Worm (Caenorhabditis elegans) whole organism, late embryonic: Measurements from ENCODE around the gene exos-4.1.

Experiments
- C38D4.7 ChIP-seq: fragments of 200-800 bp; sonication (Bioruptor generic); optimal IDR thresholded peaks from 2 replicates; lab custom pipeline; 2018; ENCODE audit warnings: mild to moderate bottlenecking, missing genetic modification characterization, moderate library complexity, missing compliant biosample characterization
- F13H6.1 ChIP-seq: sonication (generic microtip); optimal IDR thresholded peaks from 2 replicates; lab custom pipeline; 2016; ENCODE audit warnings: missing genetic modification characterization, missing compliant biosample characterization
- T23F11.4 ChIP-seq: fragments of 200-800 bp; sonication (Bioruptor generic); optimal IDR thresholded peaks from 2 replicates; lab custom pipeline; 2018; ENCODE audit warnings: mild to moderate bottlenecking, missing genetic modification characterization, missing compliant biosample characterization
- ahr-1 ChIP-seq: sonication (generic microtip); optimal IDR thresholded peaks from 2 replicates; lab custom pipeline; 2016; ENCODE audit warnings: missing genetic modification characterization, missing compliant biosample characterization
- ceh-18 ChIP-seq: sonication (generic microtip); optimal IDR thresholded peaks from 2 replicates; lab custom pipeline; 2016; ENCODE audit warnings: missing genetic modification characterization, missing compliant biosample characterization
- ceh-2 ChIP-seq: sonication (generic microtip); optimal IDR thresholded peaks from 2 replicates; lab custom pipeline; 2016; ENCODE audit warnings: missing genotype, missing genetic modification characterization, missing compliant biosample characterization
- ceh-31 ChIP-seq: sonication (generic microtip); optimal IDR thresholded peaks from 2 replicates; lab custom pipeline; 2016; ENCODE audit warnings: missing genetic modification characterization, missing compliant biosample characterization
- ceh-34 ChIP-seq: sonication (generic microtip); optimal IDR thresholded peaks from 2 replicates; lab custom pipeline; 2016; ENCODE audit warnings: mild to moderate bottlenecking, missing genetic modification characterization, missing compliant biosample characterization
- ceh-45 ChIP-seq: fragments of 200-800 bp; sonication (Bioruptor generic); IDR thresholded peaks from 2 replicates; pipeline ENCODE4 v1.3.6; 2022; ENCODE audit warnings: missing genetic modification reagents, missing genetic modification characterization, missing compliant biosample characterization
- ceh-48 ChIP-seq: sonication (generic microtip); optimal IDR thresholded peaks from 2 replicates; lab custom pipeline; 2016; ENCODE audit warnings: missing genetic modification characterization, inconsistent platforms, missing compliant biosample characterization
- che-1 ChIP-seq: sonication (generic microtip); optimal IDR thresholded peaks from 2 replicates; lab custom pipeline; 2016; ENCODE audit warnings: mild to moderate bottlenecking, missing genetic modification characterization, missing compliant biosample characterization
- dmd-4 ChIP-seq: sonication (generic microtip); optimal IDR thresholded peaks from 2 replicates; lab custom pipeline; 2016; ENCODE audit warnings: borderline replicate concordance, missing genetic modification characterization, missing compliant biosample characterization
- dve-1 ChIP-seq: sonication (generic microtip); optimal IDR thresholded peaks from 2 replicates; lab custom pipeline; 2017; ENCODE audit warnings: antibody characterized with exemption, mild to moderate bottlenecking, missing genetic modification characterization, missing compliant biosample characterization
- elt-2 ChIP-seq: sonication (generic microtip); optimal IDR thresholded peaks from 2 replicates; lab custom pipeline; 2016; ENCODE audit warnings: missing genetic modification reagents, missing genetic modification characterization, missing compliant biosample characterization
- elt-4 ChIP-seq: sonication (generic microtip); optimal IDR thresholded peaks from 2 replicates; lab custom pipeline; 2016; ENCODE audit warnings: missing genetic modification characterization, missing compliant biosample characterization
- ets-4 ChIP-seq: sonication (generic microtip); optimal IDR thresholded peaks from 2 replicates; lab custom pipeline; 2016; ENCODE audit warnings: missing genetic modification characterization, missing compliant biosample characterization
- eyg-1 ChIP-seq: sonication (generic microtip); optimal IDR thresholded peaks from 2 replicates; lab custom pipeline; 2016; ENCODE audit warnings: missing genotype, missing genetic modification characterization, missing compliant biosample characterization
- fax-1 ChIP-seq: sonication (generic microtip); optimal IDR thresholded peaks from 2 replicates; lab custom pipeline; 2016; ENCODE audit warnings: missing genotype, missing genetic modification characterization, missing compliant biosample characterization
- fkh-10 ChIP-seq: fragments of 150-350 bp; optimal IDR thresholded peaks from 2 replicates; lab custom pipeline; 2014; ENCODE audit warnings: missing biosample characterization, missing genetic modification reagents, missing genetic modification characterization
- gmeb-2 ChIP-seq: sonication (generic microtip); optimal IDR thresholded peaks from 2 replicates; lab custom pipeline; 2016; ENCODE audit warnings: missing genetic modification characterization, inconsistent platforms, missing compliant biosample characterization
- hlh-15 ChIP-seq: sonication (generic microtip); optimal IDR thresholded peaks from 2 replicates; lab custom pipeline; 2016; ENCODE audit warnings: missing genetic modification characterization, missing compliant biosample characterization
- hlh-8 ChIP-seq: sonication (generic microtip); optimal IDR thresholded peaks from 2 replicates; lab custom pipeline; 2016; ENCODE audit warnings: missing genotype, missing genetic modification characterization, missing compliant biosample characterization
- lim-6 ChIP-seq: sonication (generic microtip); optimal IDR thresholded peaks from 2 replicates; lab custom pipeline; 2016; ENCODE audit warnings: missing genetic modification characterization, missing compliant biosample characterization
- madf-2 ChIP-seq: sonication (generic microtip); optimal IDR thresholded peaks from 2 replicates; lab custom pipeline; 2017; ENCODE audit warnings: missing genetic modification characterization, missing compliant biosample characterization
- nfya-1 ChIP-seq: sonication (generic microtip); optimal IDR thresholded peaks from 2 replicates; lab custom pipeline; 2017; ENCODE audit warnings: missing genetic modification characterization, mild to moderate bottlenecking, missing compliant biosample characterization, antibody characterized with exemption, moderate library complexity
- nhr-11 ChIP-seq: fragments of 150-350 bp; optimal IDR thresholded peaks from 2 replicates; lab custom pipeline; 2014; ENCODE audit warnings: missing biosample characterization, missing genetic modification characterization
- nhr-232 ChIP-seq: sonication (generic microtip); optimal IDR thresholded peaks from 2 replicates; lab custom pipeline; 2016; ENCODE audit warnings: missing genetic modification characterization, missing compliant biosample characterization
- odd-2 ChIP-seq: sonication (generic microtip); optimal IDR thresholded peaks from 2 replicates; lab custom pipeline; 2017; ENCODE audit warnings: antibody characterized with exemption, mild to moderate bottlenecking, missing genetic modification characterization, missing compliant biosample characterization
- pat-9 ChIP-seq: fragments of 200-800 bp; sonication (Bioruptor generic); optimal IDR thresholded peaks from 2 replicates; lab custom pipeline; 2018; ENCODE audit warnings: mild to moderate bottlenecking, missing genetic modification characterization, moderate library complexity, missing compliant biosample characterization
- pha-2 ChIP-seq: sonication (generic microtip); optimal IDR thresholded peaks from 2 replicates; lab custom pipeline; 2017; ENCODE audit warnings: mild to moderate bottlenecking, missing genetic modification characterization, missing compliant biosample characterization
- pqm-1 ChIP-seq: sonication (generic microtip); optimal IDR thresholded peaks from 2 replicates; lab custom pipeline; 2016; ENCODE audit warnings: missing genetic modification characterization, missing compliant biosample characterization
- rnt-1 ChIP-seq: sonication (generic microtip); optimal IDR thresholded peaks from 2 replicates; lab custom pipeline; 2016; ENCODE audit warnings: missing genetic modification characterization, missing compliant biosample characterization
- sdc-2 ChIP-seq: sonication (generic microtip); optimal IDR thresholded peaks from 2 replicates; lab custom pipeline; 2016; ENCODE audit warnings: missing genotype, missing genetic modification characterization, missing compliant biosample characterization
- sox-4 ChIP-seq: sonication (generic microtip); optimal IDR thresholded peaks from 2 replicates; lab custom pipeline; 2017; ENCODE audit warnings: mild to moderate bottlenecking, missing genetic modification characterization, inconsistent platforms, missing compliant biosample characterization
- syd-9 ChIP-seq: sonication (generic microtip); optimal IDR thresholded peaks from 2 replicates; lab custom pipeline; 2016; ENCODE audit warnings: mild to moderate bottlenecking, missing genetic modification characterization, moderate library complexity, missing compliant biosample characterization
- tbx-2 ChIP-seq: sonication (generic microtip); optimal IDR thresholded peaks from 2 replicates; lab custom pipeline; 2016; ENCODE audit warnings: missing genetic modification characterization, missing compliant biosample characterization
- tbx-7 ChIP-seq: sonication (generic microtip); optimal IDR thresholded peaks from 2 replicates; lab custom pipeline; 2016; ENCODE audit warnings: missing genotype, missing genetic modification characterization, missing compliant biosample characterization
- unc-3 ChIP-seq, 2 experiments: fragments of 200-800 bp in 1 of 2; sonication (Bioruptor generic) in 1 of 2; sonication (generic microtip) in 1 of 2; conservative IDR thresholded peaks in 1 of 2; optimal IDR thresholded peaks in 1 of 2; 2 replicates each; pipeline versions ENCODE4 v1.3.6 to Lab custom; 2016 to 2022; ENCODE audit warnings: missing compliant biosample characterization in 2 of 2, missing genetic modification characterization in 2 of 2, missing genetic modification reagents in 1 of 2
- unc-42 ChIP-seq: sonication (generic microtip); optimal IDR thresholded peaks from 2 replicates; lab custom pipeline; 2016; ENCODE audit warnings: missing genotype, missing genetic modification characterization, missing compliant biosample characterization
- unc-55 ChIP-seq: sonication (generic microtip); optimal IDR thresholded peaks from 2 replicates; lab custom pipeline; 2017; ENCODE audit warnings: missing biosample characterization, missing genetic modification reagents, missing genetic modification characterization
- zip-5 ChIP-seq: sonication (generic microtip); optimal IDR thresholded peaks from 2 replicates; lab custom pipeline; 2016; ENCODE audit warnings: missing genetic modification characterization, missing compliant biosample characterization
- ztf-16 ChIP-seq: sonication (generic microtip); optimal IDR thresholded peaks from 2 replicates; lab custom pipeline; 2017; ENCODE audit warnings: missing genetic modification characterization, missing compliant biosample characterization

Gene exos-4.1

DNA sequence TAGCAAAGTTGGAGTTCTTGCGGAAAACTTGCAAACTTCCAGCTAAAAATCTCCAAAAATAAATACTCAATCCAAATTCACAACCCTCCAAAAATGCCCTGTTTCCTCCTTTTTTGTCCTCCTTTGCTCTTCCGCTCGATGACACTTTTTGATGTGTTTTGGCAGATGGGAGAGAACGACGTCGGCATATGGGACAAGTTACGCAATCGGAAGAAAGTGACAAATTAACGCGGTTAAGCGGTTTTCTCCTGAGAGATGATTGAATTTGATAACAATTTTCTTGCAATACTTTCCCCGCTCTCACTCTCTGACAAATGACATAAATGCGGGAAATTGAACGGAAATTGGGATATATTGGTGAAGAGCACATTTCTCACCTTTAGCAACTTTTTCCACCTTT, 17.9 kb downstream of the exos-4.1 start:
- TF ChIP-seq ceh-48 (tag; lab: Kevin White, UChicago), result no peak
- TF ChIP-seq fax-1 (tag; lab: Kevin White, UChicago), result no peak
- TF ChIP-seq nhr-11, result no peak
- no peak for TF ChIP-seq elt-4 (tag; lab: Kevin White, UChicago)

DNA sequence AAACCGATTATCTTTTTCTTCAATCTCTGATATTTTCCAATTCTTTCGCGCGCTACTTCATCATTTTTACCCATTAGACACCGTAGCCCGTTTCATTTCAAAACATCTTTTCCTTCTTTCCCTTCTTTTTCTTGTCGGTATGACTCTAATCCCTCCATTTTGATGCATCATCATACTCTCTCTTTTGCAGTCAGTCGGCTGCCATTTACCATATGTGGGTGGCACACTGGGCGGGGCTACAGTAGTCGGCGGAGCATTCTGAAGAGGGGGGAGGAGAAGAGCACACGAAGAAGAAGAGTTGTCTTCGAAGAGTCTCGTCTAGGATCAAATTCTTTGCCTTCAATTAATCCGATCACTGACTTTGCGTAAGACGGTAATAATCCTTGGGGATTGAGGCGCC, 20.0 kb downstream of the exos-4.1 start, which contains the start of gene unc-30:
Gene unc-30, plus strand, starts transcription at position 184 of the 400 bp plus-strand sequence.
- TF ChIP-seq pha-2 (no peak), ztf-16 (no peak), syd-9 (tag; lab: Kevin White, UChicago) (no peak), ceh-2 (no peak), unc-42 (no peak), zip-5 (no peak), nfya-1 (tag; lab: Kevin White, UChicago) (peak; percentile 3)

- no peak for TF ChIP-seq eyg-1 (tag; lab: Kevin White, UChicago)
- TF ChIP-seq unc-42, result peak; percentile 51
These were observed 22.6 kb downstream of the exos-4.1 start for ce11 chrIV:13121396-13121795.

DNA sequence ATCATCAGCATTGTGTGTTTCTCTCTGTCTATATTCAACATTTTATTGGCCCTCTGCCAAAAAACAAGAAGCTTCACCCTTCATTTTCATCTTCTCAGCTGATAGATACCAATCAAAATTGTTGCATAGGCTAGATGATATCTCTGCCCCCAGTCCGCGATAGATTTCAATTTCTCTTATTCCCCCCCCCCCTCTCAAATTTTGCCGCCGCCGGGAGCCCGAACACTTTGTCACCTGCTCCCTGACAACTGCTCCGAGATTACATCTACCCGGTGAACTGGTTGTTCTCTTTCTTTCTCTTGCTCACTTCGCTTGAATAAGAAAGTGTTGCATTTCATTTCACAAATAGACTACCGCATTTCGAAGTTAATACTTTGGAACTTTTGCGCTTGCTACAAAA, 27.2 kb downstream of the exos-4.1 start:
- TF ChIP-seq ets-4 (no peak), unc-3 (GFP tag; conservative IDR thresholded peaks at IDR 0.05; lab: Robert Waterston, UW) (no peak), unc-3 (tag; optimal IDR thresholded peaks at IDR 0.05; lab: Kevin White, UChicago) (no peak), ceh-34 (tag; lab: Kevin White, UChicago) (peak; percentile 2), nfya-1 (tag; lab: Kevin White, UChicago) (peak; percentile 7), T23F11.4 (GFP tag; lab: Kevin White, UChicago) (no peak), rnt-1 (tag; lab: Kevin White, UChicago) (peak; percentile 51), ceh-18 (tag; lab: Kevin White, UChicago) (peak; percentile 14)

DNA sequence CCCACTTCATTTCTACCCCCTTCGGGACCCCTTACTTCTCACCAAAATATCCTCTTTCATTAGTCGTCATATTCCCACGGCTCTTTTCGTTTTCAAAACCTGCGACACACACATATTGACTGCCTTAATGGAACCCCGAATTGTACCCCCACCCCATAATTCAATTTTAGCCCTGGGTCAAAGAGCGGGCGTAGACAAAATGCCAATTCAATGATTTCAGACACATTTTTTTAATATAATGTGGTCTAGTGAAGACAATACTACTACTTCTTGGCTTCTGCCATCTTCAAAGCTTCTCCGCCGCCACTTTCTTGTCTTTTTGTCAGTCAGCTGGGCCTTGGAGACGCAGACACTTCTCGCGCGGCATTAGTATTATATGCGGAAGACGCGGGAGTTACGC, 28.9 kb downstream of the exos-4.1 start:
- peak; percentile 62 for TF ChIP-seq unc-42
- TF ChIP-seq pha-2, result no peak
- peak; percentile 8 for TF ChIP-seq fax-1 (tag; lab: Kevin White, UChicago)

- TF ChIP-seq ceh-45 (GFP tag; lab: Robert Waterston, UW) (no peak), F13H6.1 (tag; lab: Kevin White, UChicago) (no peak), unc-55 (GFP tag; lab: Kevin White, UChicago) (no peak), sdc-2 (no peak), ceh-48 (tag; lab: Kevin White, UChicago) (no peak), ceh-18 (tag; lab: Kevin White, UChicago) (no peak), elt-2 (tag; lab: Kevin White, UChicago) (no peak), lim-6 (tag; lab: Kevin White, UChicago) (no peak), sox-4 (tag; lab: Kevin White, UChicago) (no peak), odd-2 (tag; lab: Kevin White, UChicago) (no peak), ztf-16 (no peak), pat-9 (tag; lab: Kevin White, UChicago) (no peak), tbx-7 (tag; lab: Kevin White, UChicago) (no peak), gmeb-2 (tag; lab: Kevin White, UChicago) (no peak)
These were observed 43.5 kb downstream of the exos-4.1 start, which contains the start of gene spe-43 for ce11 chrIV:13142254-13142653. TSS of gene spe-43 (minus strand) at chrIV:13142354.

DNA sequence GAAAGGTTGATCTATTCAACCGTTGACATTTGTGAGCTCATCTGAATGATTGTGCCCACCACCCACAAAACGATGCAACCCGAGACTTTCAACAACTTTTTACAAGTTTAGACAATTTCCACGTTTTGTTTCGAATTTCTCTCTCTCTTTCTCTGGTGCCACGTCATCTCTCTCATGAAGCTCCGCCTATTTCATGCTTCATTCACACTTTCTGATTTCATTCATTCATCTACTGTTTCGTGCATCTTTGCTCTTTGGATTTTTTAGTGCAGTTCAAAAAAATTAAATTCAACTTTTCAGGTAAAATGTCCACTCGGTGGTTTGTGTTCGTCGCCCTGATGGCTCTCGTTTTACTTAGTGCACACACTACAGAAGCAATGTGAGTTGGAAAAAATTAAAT, 50.5 kb downstream of the exos-4.1 start, which contains the start of gene nlp-79:
Gene nlp-79, plus strand, starts transcription at position 301 of the 400 bp plus-strand sequence.
- TF ChIP-seq ahr-1 (tag; lab: Kevin White, UChicago) (no peak), dve-1 (no peak), pqm-1 (tag; lab: Kevin White, UChicago) (no peak), madf-2 (no peak), fkh-10 (GFP tag; lab: Kevin White, UChicago) (no peak), hlh-8 (no peak), hlh-15 (tag; lab: Kevin White, UChicago) (no peak), nhr-232 (tag; lab: Kevin White, UChicago) (no peak), tbx-2 (tag; lab: Kevin White, UChicago) (no peak), ets-4 (no peak), C38D4.7 (no peak), gmeb-2 (tag; lab: Kevin White, UChicago) (no peak), dmd-4 (tag; lab: Kevin White, UChicago) (no peak), che-1 (tag; lab: Kevin White, UChicago) (no peak), ceh-31 (tag; lab: Kevin White, UChicago) (no peak), ceh-2 (no peak), nfya-1 (tag; lab: Kevin White, UChicago) (no peak)
